Worm (Caenorhabditis elegans) whole organism, L4 larva: ENCODE measurements around the gene ZK742.7.

Experiments
- F10B5.3 ChIP-seq: sonication (generic microtip); optimal IDR thresholded peaks from 2 replicates; lab custom pipeline; 2016; ENCODE audit warnings: mild to moderate bottlenecking, missing genetic modification characterization, missing compliant biosample characterization
- F44E2.7 ChIP-seq: fragments of 200-800 bp; sonication (Bioruptor generic); IDR thresholded peaks from 2 replicates; pipeline ENCODE4 v2.1.2; 2022; ENCODE audit warnings: missing genetic modification characterization, missing compliant biosample characterization
- F49E8.2 ChIP-seq: sonication (generic microtip); optimal IDR thresholded peaks from 2 replicates; lab custom pipeline; 2016; ENCODE audit warnings: missing compliant biosample characterization, mild to moderate bottlenecking, missing genetic modification characterization, borderline replicate concordance
- R02D3.7 ChIP-seq: fragments of 150-350 bp; sonication (generic microtip); optimal IDR thresholded peaks from 3 replicates; lab custom pipeline; 2014; ENCODE audit warnings: missing biosample characterization, missing genetic modification characterization
- T26A8.4 ChIP-seq: fragments of 200-800 bp; sonication (Bioruptor generic); IDR thresholded peaks from 2 replicates; pipeline ENCODE4 v1.3.6; 2022; ENCODE audit warnings: missing genetic modification characterization, missing compliant biosample characterization
- Y105C5A.15 ChIP-seq: fragments of 200-800 bp; sonication (Bioruptor generic); IDR thresholded peaks from 2 replicates; pipeline ENCODE4 v1.3.6; 2022; ENCODE audit warnings: missing genetic modification characterization, missing compliant biosample characterization
- Y5F2A.4 ChIP-seq: fragments of 200-800 bp; sonication (Bioruptor generic); optimal IDR thresholded peaks from 2 replicates; lab custom pipeline; 2018; ENCODE audit warnings: mild to moderate bottlenecking, missing genetic modification characterization, missing compliant biosample characterization
- Y75B8A.6 ChIP-seq: fragments of 200-800 bp; sonication (Bioruptor generic); IDR thresholded peaks from 2 replicates; pipeline ENCODE4 v1.3.6; 2022; ENCODE audit warnings: missing genetic modification reagents, missing genetic modification characterization, missing compliant biosample characterization
- ZK337.2 ChIP-seq: fragments of 200-800 bp; sonication (Bioruptor generic); IDR thresholded peaks from 2 replicates; pipeline ENCODE4 v1.3.6; 2022; ENCODE audit warnings: missing genetic modification reagents, missing genetic modification characterization, missing compliant biosample characterization
- aly-2 ChIP-seq: sonication (generic microtip); optimal IDR thresholded peaks from 2 replicates; lab custom pipeline; 2018; ENCODE audit warnings: missing biosample characterization, missing genetic modification characterization
- arid-1 ChIP-seq: fragments of 200-800 bp; sonication (Bioruptor generic); conservative IDR thresholded peaks from 2 replicates; pipeline ENCODE4 v1.3.6; 2022; ENCODE audit warnings: missing genetic modification reagents, missing genetic modification characterization, missing compliant biosample characterization
- ceh-20 ChIP-seq: fragments of 200-800 bp; sonication (Bioruptor generic); IDR thresholded peaks from 2 replicates; pipeline ENCODE4 v1.3.6; 2022; ENCODE audit warnings: missing genetic modification reagents, missing genetic modification characterization, missing compliant biosample characterization
- ceh-28 ChIP-seq: fragments of 150-350 bp; optimal IDR thresholded peaks from 2 replicates; lab custom pipeline; 2014; ENCODE audit warnings: missing biosample characterization, missing genetic modification reagents, missing genetic modification characterization
- ctbp-1 ChIP-seq: fragments of 200-800 bp; sonication (Bioruptor generic); IDR thresholded peaks from 2 replicates; pipeline ENCODE4 v1.3.6; 2022; ENCODE audit warnings: missing genetic modification reagents, missing genetic modification characterization, missing compliant biosample characterization
- daf-12 ChIP-seq: fragments of 150-350 bp; optimal IDR thresholded peaks from 2 replicates; lab custom pipeline; 2014; ENCODE audit warnings: missing biosample characterization, missing genetic modification reagents, missing genetic modification characterization
- daf-16 ChIP-seq, 3 experiments: sonication (generic microtip); optimal IDR thresholded peaks; 2 replicates each; lab custom pipeline; 2016 to 2017; ENCODE audit warnings: missing genetic modification characterization in 3 of 3, missing genetic modification reagents in 3 of 3, mild to moderate bottlenecking in 2 of 3, missing compliant biosample characterization in 2 of 3, missing biosample characterization in 1 of 3, moderate library complexity in 1 of 3
- daf-8 ChIP-seq: fragments of 200-800 bp; sonication (Bioruptor generic); IDR thresholded peaks from 2 replicates; pipeline ENCODE4 v1.3.6; 2022; ENCODE audit warnings: missing genetic modification characterization, missing compliant biosample characterization
- dmd-6 ChIP-seq: fragments of 200-800 bp; sonication (Bioruptor generic); IDR thresholded peaks from 2 replicates; pipeline ENCODE4 v1.3.6; 2022; ENCODE audit warnings: missing genetic modification reagents, missing genetic modification characterization, missing compliant biosample characterization
- dmd-9 ChIP-seq: fragments of 200-800 bp; sonication (Bioruptor generic); IDR thresholded peaks from 2 replicates; pipeline ENCODE4 v1.3.6; 2022; ENCODE audit warnings: missing genetic modification reagents, missing genetic modification characterization, missing compliant biosample characterization
- dpl-1 ChIP-seq: fragments of 150-350 bp; optimal IDR thresholded peaks from 2 replicates; lab custom pipeline; 2014; ENCODE audit warnings: missing biosample characterization, missing genetic modification reagents, missing genetic modification characterization
- duxl-1 ChIP-seq: sonication (generic microtip); optimal IDR thresholded peaks from 2 replicates; lab custom pipeline; 2016; ENCODE audit warnings: mild to moderate bottlenecking, missing genetic modification characterization, moderate library complexity, missing compliant biosample characterization; ENCODE audit not compliant: poor library complexity
- egl-43 ChIP-seq: fragments of 200-800 bp; sonication (Bioruptor generic); IDR thresholded peaks from 2 replicates; pipeline ENCODE4 v1.3.6; 2022; ENCODE audit warnings: missing genetic modification reagents, missing genetic modification characterization, missing compliant biosample characterization
- fos-1 ChIP-seq: fragments of 150-350 bp; optimal IDR thresholded peaks from 2 replicates; lab custom pipeline; 2014; ENCODE audit warnings: missing biosample characterization, missing genetic modification characterization
- hlh-11 ChIP-seq: fragments of 200-800 bp; sonication (Bioruptor generic); optimal IDR thresholded peaks from 2 replicates; lab custom pipeline; 2018; ENCODE audit warnings: mild to moderate bottlenecking, missing genetic modification characterization, missing compliant biosample characterization
- hmg-1.1 ChIP-seq: fragments of 200-800 bp; sonication (Bioruptor generic); IDR thresholded peaks from 2 replicates; pipeline ENCODE4 v1.3.6; 2022; ENCODE audit warnings: missing genetic modification reagents, missing genetic modification characterization, missing compliant biosample characterization
- lim-7 ChIP-seq: fragments of 200-800 bp; sonication (Bioruptor generic); IDR thresholded peaks from 2 replicates; pipeline ENCODE4 v1.3.6; 2022; ENCODE audit warnings: missing genetic modification characterization, missing compliant biosample characterization
- lin-1 ChIP-seq: fragments of 200-800 bp; sonication (Bioruptor generic); IDR thresholded peaks from 2 replicates; pipeline ENCODE4 v1.3.6; 2022; ENCODE audit warnings: missing genetic modification reagents, missing genetic modification characterization, missing compliant biosample characterization
- madf-5 ChIP-seq, 2 experiments: fragments of 200-800 bp; sonication (Bioruptor generic); IDR thresholded peaks; 2 replicates each; pipeline ENCODE4 v1.3.6; 2022; ENCODE audit warnings: missing compliant biosample characterization in 2 of 2, missing genetic modification characterization in 2 of 2
- madf-9 ChIP-seq: fragments of 200-800 bp; sonication (Bioruptor generic); conservative IDR thresholded peaks from 2 replicates; pipeline ENCODE4 v1.3.6; 2022; ENCODE audit warnings: missing genetic modification reagents, missing genetic modification characterization, missing compliant biosample characterization
- mdl-1 ChIP-seq, 2 experiments: fragments of 150-350 bp in 1 of 2; sonication (generic microtip) in 1 of 2; optimal IDR thresholded peaks; 2 replicates each; lab custom pipeline; 2014 to 2017; ENCODE audit warnings: missing biosample characterization in 2 of 2, missing genetic modification characterization in 2 of 2
- mxl-2 ChIP-seq: fragments of 200-800 bp; sonication (Bioruptor generic); conservative IDR thresholded peaks from 2 replicates; pipeline ENCODE4 v1.3.6; 2022; ENCODE audit warnings: missing genetic modification reagents, missing genetic modification characterization, missing compliant biosample characterization
- nhr-10 ChIP-seq: fragments of 150-350 bp; optimal IDR thresholded peaks from 2 replicates; lab custom pipeline; 2014; ENCODE audit warnings: missing biosample characterization, missing genetic modification characterization
- nhr-237 ChIP-seq: sonication (generic microtip); optimal IDR thresholded peaks from 2 replicates; lab custom pipeline; 2017; ENCODE audit warnings: missing biosample characterization, missing genetic modification characterization
- nhr-41 ChIP-seq: fragments of 200-800 bp; sonication (Bioruptor generic); IDR thresholded peaks from 2 replicates; pipeline ENCODE4 v1.3.6; 2022; ENCODE audit warnings: missing genetic modification reagents, missing genetic modification characterization, missing compliant biosample characterization
- nhr-6 ChIP-seq: fragments of 150-350 bp; optimal IDR thresholded peaks from 2 replicates; lab custom pipeline; 2014; ENCODE audit warnings: missing biosample characterization, missing genetic modification characterization
- nhr-76 ChIP-seq: fragments of 150-350 bp; optimal IDR thresholded peaks from 2 replicates; lab custom pipeline; 2014; ENCODE audit warnings: missing biosample characterization, missing genetic modification characterization
- pha-4 ChIP-seq, 2 experiments: fragments of 150-350 bp in 1 of 2; fragments of 200-800 bp in 1 of 2; sonication (Bioruptor generic) in 1 of 2; IDR thresholded peaks in 1 of 2; optimal IDR thresholded peaks in 1 of 2; 2 replicates each; pipeline versions ENCODE4 v1.3.6 to Lab custom; 2014 to 2022; ENCODE audit warnings: missing genetic modification characterization in 2 of 2, missing genetic modification reagents in 2 of 2, missing biosample characterization in 1 of 2, missing compliant biosample characterization in 1 of 2
- php-3 ChIP-seq: fragments of 200-800 bp; sonication (Bioruptor generic); IDR thresholded peaks from 2 replicates; pipeline ENCODE4 v1.3.6; 2022; ENCODE audit warnings: missing genetic modification reagents, missing genetic modification characterization, missing compliant biosample characterization
- rbr-2 ChIP-seq: sonication (generic microtip); optimal IDR thresholded peaks from 2 replicates; lab custom pipeline; 2016; ENCODE audit warnings: missing genotype, missing genetic modification characterization, missing compliant biosample characterization
- saeg-2 ChIP-seq: fragments of 200-800 bp; sonication (Bioruptor generic); IDR thresholded peaks from 2 replicates; pipeline ENCODE4 v1.3.6; 2022; ENCODE audit warnings: missing genetic modification reagents, missing genetic modification characterization, missing compliant biosample characterization
- set-16 ChIP-seq: fragments of 200-800 bp; sonication (Bioruptor generic); IDR thresholded peaks from 2 replicates; pipeline ENCODE4 v1.3.6; 2022; ENCODE audit warnings: missing genetic modification reagents, missing genetic modification characterization, missing compliant biosample characterization
- skn-1 ChIP-seq: fragments of 150-350 bp; optimal IDR thresholded peaks from 2 replicates; lab custom pipeline; 2014; ENCODE audit warnings: missing biosample characterization, missing genetic modification characterization
- unc-39 ChIP-seq: sonication (generic microtip); optimal IDR thresholded peaks from 2 replicates; lab custom pipeline; 2017; ENCODE audit warnings: missing biosample characterization, missing genetic modification characterization
- vab-7 ChIP-seq: fragments of 200-800 bp; sonication (Bioruptor generic); IDR thresholded peaks from 2 replicates; pipeline ENCODE4 v1.3.6; 2022; ENCODE audit warnings: missing genetic modification reagents, missing genetic modification characterization, missing compliant biosample characterization
- zfp-2 ChIP-seq: sonication (generic microtip); optimal IDR thresholded peaks from 2 replicates; lab custom pipeline; 2016; ENCODE audit warnings: mild to moderate bottlenecking, missing genetic modification characterization, missing compliant biosample characterization
- zip-2 ChIP-seq: fragments of 150-350 bp; optimal IDR thresholded peaks from 2 replicates; lab custom pipeline; 2014; ENCODE audit warnings: missing biosample characterization, missing genetic modification characterization
- ztf-7 ChIP-seq: fragments of 150-350 bp; optimal IDR thresholded peaks from 2 replicates; lab custom pipeline; 2014; ENCODE audit warnings: missing biosample characterization, missing genetic modification characterization

The ZK742.7 gene

DNA sequence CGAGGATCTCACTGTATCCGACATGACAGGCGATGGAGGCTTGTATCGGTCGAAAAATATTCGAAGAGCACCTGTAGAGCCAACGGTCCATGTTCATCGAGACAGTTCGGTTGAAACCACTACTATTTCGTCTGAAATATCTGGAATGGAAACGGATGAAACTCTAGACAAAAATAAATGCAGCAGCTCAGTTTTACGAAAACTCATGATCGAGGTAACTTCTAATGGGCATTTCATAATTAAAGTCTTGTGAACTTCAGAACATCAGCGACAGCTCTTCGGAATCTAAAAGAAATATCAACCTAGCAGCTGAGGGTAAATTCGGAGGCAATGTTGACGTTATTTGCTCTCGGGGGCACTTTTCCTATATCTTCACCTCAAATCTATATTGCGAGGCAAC is 23.0 kb upstream of the ZK742.7 start:
- TF ChIP-seq madf-9 (GFP tag; lab: Robert Waterston, UW): no peak
- TF ChIP-seq F49E8.2 (tag; lab: Kevin White, UChicago): peak; percentile 13
- TF ChIP-seq hmg-1.1 (GFP tag; lab: Robert Waterston, UW): no peak
- no peak for TF ChIP-seq ceh-28 (tag; lab: Kevin White, UChicago)
- no peak for TF ChIP-seq ZK337.2 (GFP tag; lab: Robert Waterston, UW)
- TF ChIP-seq duxl-1 (tag; lab: Kevin White, UChicago): peak; percentile 19
- no peak for TF ChIP-seq nhr-237
- TF ChIP-seq, all 104 proteins: peak for 2

DNA sequence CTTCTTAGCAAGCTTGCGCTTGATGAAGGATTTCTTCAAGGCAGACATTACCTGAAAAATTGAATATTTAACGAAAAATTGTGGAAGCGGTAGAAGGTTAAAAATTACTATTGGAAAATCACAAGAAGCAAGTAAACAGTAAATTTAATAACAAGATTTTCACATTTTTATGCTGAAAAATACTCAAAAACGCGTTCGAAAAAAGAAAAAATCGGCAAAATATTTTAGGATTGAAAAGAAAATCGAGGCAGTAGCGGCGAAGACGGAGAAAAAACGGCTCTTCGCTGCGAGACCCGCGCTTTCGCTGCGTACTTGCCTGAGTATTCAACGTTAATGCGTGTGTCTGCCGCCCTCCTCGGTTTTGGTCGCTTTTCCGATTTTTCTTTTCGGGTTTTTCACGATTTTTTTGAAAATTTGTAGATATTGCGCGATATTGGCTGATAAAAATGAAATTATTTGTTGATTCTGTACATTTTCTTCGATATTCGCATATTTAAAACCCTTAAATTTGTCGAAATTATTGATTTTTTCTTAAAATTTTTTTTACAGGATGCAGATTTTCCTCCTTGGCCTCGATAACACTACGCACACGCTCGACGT is 22.1 kb upstream of the ZK742.7 start, which contains the start of the genes rpl-39 and rps-30:
rpl-39 (minus strand) TSS at position 51 of the 600 bp plus-strand sequence.
rps-30 (plus strand) TSS at position 550 of the 600 bp plus-strand sequence.
- TF ChIP-seq T26A8.4 (GFP tag; lab: Robert Waterston, UW): no peak
- peak; percentile 20 for TF ChIP-seq ztf-7 (tag; lab: Kevin White, UChicago)
- no peak for TF ChIP-seq ceh-28 (tag; lab: Kevin White, UChicago)
- TF ChIP-seq php-3 (GFP tag; lab: Robert Waterston, UW): no peak
- TF ChIP-seq mxl-2 (GFP tag; lab: Robert Waterston, UW): no peak
- no peak for TF ChIP-seq Y5F2A.4 (GFP tag; lab: Kevin White, UChicago)
- no peak for TF ChIP-seq nhr-76 (tag; lab: Kevin White, UChicago)
- peak; percentile 81 for TF ChIP-seq hmg-1.1 (GFP tag; lab: Robert Waterston, UW)
- peak; percentile 35; the same call in 1 of the 2 replicates for TF ChIP-seq set-16 (GFP tag; lab: Robert Waterston, UW)
- no peak for TF ChIP-seq daf-8 (GFP tag; lab: Robert Waterston, UW)
- TF ChIP-seq F10B5.3: no peak
- TF ChIP-seq fos-1: no peak
- TF ChIP-seq lin-1 (GFP tag; lab: Robert Waterston, UW): no peak
- 0 out of 2 replicates have a peak, but pooled peaks have one; percentile 48 for TF ChIP-seq vab-7 (GFP tag; lab: Robert Waterston, UW)
- peak; percentile 44 for TF ChIP-seq R02D3.7
- no peak for TF ChIP-seq unc-39 (tag; lab: Kevin White, UChicago)
- no peak for TF ChIP-seq saeg-2 (GFP tag; lab: Robert Waterston, UW)
- TF ChIP-seq skn-1 (tag; lab: Kevin White, UChicago): no peak
- TF ChIP-seq lim-7: no peak
- peak; percentile 88 for TF ChIP-seq nhr-6
- TF ChIP-seq aly-2 (tag; lab: Kevin White, UChicago): no peak
- peak; percentile 82 for TF ChIP-seq rbr-2 (tag; lab: Kevin White, UChicago)
- TF ChIP-seq hlh-11 (tag; lab: Kevin White, UChicago): peak; percentile 83
- peak; percentile 79 for TF ChIP-seq dmd-6
- no peak for TF ChIP-seq daf-12 (tag; lab: Kevin White, UChicago)
- TF ChIP-seq nhr-10 (tag; lab: Kevin White, UChicago): no peak
- no peak for TF ChIP-seq madf-5 (GFP tag; IDR thresholded peaks at IDR 0.05; lab: Robert Waterston, UW)
- TF ChIP-seq Y105C5A.15: no peak
- TF ChIP-seq F44E2.7: no peak
- TF ChIP-seq dpl-1 (GFP tag; lab: Kevin White, UChicago): peak; percentile 80
- TF ChIP-seq egl-43 (GFP tag; lab: Robert Waterston, UW): no peak
- no peak for TF ChIP-seq zip-2
- no peak for TF ChIP-seq nhr-41 (GFP tag; lab: Robert Waterston, UW)
- peak in 1 of 2 experiments; percentile 58 for TF ChIP-seq mdl-1 (tag; optimal IDR thresholded peaks at IDR 0.05; lab: Kevin White, UChicago)
- TF ChIP-seq nhr-237: no peak
- 0 out of 2 replicates have a peak, but pooled peaks have one; percentile 26 for TF ChIP-seq arid-1 (GFP tag; lab: Robert Waterston, UW)
- TF ChIP-seq ceh-20 (GFP tag; lab: Robert Waterston, UW): peak; percentile 80
- TF ChIP-seq ctbp-1 (GFP tag; lab: Robert Waterston, UW): no peak
- no peak for TF ChIP-seq zfp-2 (tag; lab: Kevin White, UChicago)
- no peak for TF ChIP-seq dmd-9 (GFP tag; lab: Robert Waterston, UW)
- TF ChIP-seq Y75B8A.6 (GFP tag; lab: Robert Waterston, UW): no peak
- TF ChIP-seq pha-4 (GFP tag; IDR thresholded peaks at IDR 0.05; lab: Robert Waterston, UW): 0 out of 2 replicates have a peak, but pooled peaks have one; percentile 38
- TF ChIP-seq pha-4 (tag; optimal IDR thresholded peaks at IDR 0.05; lab: Kevin White, UChicago): peak; percentile 1
- no peak for TF ChIP-seq daf-16 (GFP tag; optimal IDR thresholded peaks at IDR 0.05; lab: Kevin White, UChicago)
- TF ChIP-seq daf-16 (tag; optimal IDR thresholded peaks at IDR 0.05; lab: Kevin White, UChicago): no peak
